Worm (Caenorhabditis elegans) whole organism, L4/young adult: Measurements from ENCODE around the gene sprp-4.

Source experiments
- W03F9.2 ChIP-seq: fragments of 150-350 bp; optimal IDR thresholded peaks from 2 replicates; lab custom pipeline; 2014; ENCODE audit warnings: missing biosample characterization, missing genetic modification characterization
- dao-5 ChIP-seq: sonication (generic microtip); optimal IDR thresholded peaks from 2 replicates; lab custom pipeline; 2016; ENCODE audit warnings: missing genotype, missing genetic modification characterization, moderate library complexity, missing compliant biosample characterization
- him-1 ChIP-seq: sonication (generic microtip); optimal IDR thresholded peaks from 2 replicates; lab custom pipeline; 2016; ENCODE audit warnings: missing genotype, missing genetic modification reagents, missing genetic modification characterization, missing compliant biosample characterization

- TF ChIP-seq W03F9.2 (tag; lab: Kevin White, UChicago) (no peak), dao-5 (tag; lab: Kevin White, UChicago) (no peak), him-1 (tag; lab: Kevin White, UChicago) (no peak)
Measured at ce11 chrX:8860958-8861357, 7.5 kb upstream of the sprp-4 start, which contains the start of gene C06E2.9.
